Worm (Caenorhabditis elegans): ENCODE data around the gene F19B10.5.

DNA sequence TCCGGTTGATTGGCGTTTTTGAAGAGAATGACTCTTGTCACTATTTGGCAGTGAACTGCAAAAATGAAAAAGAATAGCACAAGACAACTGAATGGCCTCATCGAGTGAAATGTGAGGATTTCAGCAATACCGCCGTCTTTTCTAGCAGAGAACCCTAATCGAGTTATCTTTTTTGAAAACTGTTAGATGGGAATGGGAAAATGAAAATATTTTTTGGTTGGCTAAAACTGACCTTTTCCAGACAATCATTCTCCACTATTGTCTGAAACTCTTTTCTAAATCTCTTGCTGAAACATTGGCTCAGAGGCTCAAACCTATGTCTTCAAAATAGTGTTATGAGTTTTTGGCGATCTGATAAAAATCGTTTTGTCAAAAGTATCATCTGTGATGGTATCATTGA is 15.3 kb upstream of the F19B10.5 start, which contains the start of gene M151.10:
- TF ChIP-seq mml-1 (tag; optimal IDR thresholded peaks at IDR 0.05) (no peak), tbx-2 (tag; optimal IDR thresholded peaks at IDR 0.05) (no peak), nhr-12 (tag; optimal IDR thresholded peaks at IDR 0.05) (no peak), fkh-2 (tag; optimal IDR thresholded peaks at IDR 0.05) (no peak), ceh-82 (tag; optimal IDR thresholded peaks at IDR 0.05) (no peak), elt-1 (tag; optimal IDR thresholded peaks at IDR 0.05) (no peak), unc-62 (GFP tag; optimal IDR thresholded peaks at IDR 0.05) (no peak), fkh-10 (GFP tag; optimal IDR thresholded peaks at IDR 0.05) (no peak), nhr-76 (tag; optimal IDR thresholded peaks at IDR 0.05) (no peak), elt-3 (tag; optimal IDR thresholded peaks at IDR 0.05) (no peak), egl-27 (tag; optimal IDR thresholded peaks at IDR 0.05) (no peak), ama-1 (optimal IDR thresholded peaks at IDR 0.05) (no peak), pqm-1 (tag; optimal IDR thresholded peaks at IDR 0.05) (no peak), lin-39 (tag; optimal IDR thresholded peaks at IDR 0.05) (no peak)

Data from whole organism, L3 larva.